Fruit fly (Drosophila melanogaster) Kc167 (cell line): ENCODE results near the gene sqh.

Experiments
- Myc ChIP-seq: fragments of >200 bp; optimal IDR thresholded peaks from 2 replicates; lab custom pipeline; 2017; ENCODE audit warnings: missing external identifiers
- Sin3A ChIP-seq: fragments of >200 bp; optimal IDR thresholded peaks from 2 replicates; lab custom pipeline; 2018; ENCODE audit warnings: missing external identifiers
- h ChIP-seq: fragments of >200 bp; optimal IDR thresholded peaks from 3 replicates; lab custom pipeline; 2018; ENCODE audit warnings: missing external identifiers
- insv ChIP-seq: fragments of >200 bp; optimal IDR thresholded peaks from 3 replicates; lab custom pipeline; 2018; ENCODE audit warnings: missing external identifiers
- psq ChIP-seq: fragments of >200 bp; optimal IDR thresholded peaks from 2 replicates; lab custom pipeline; 2017; ENCODE audit warnings: missing external identifiers
- ttk ChIP-seq: sonication (Bioruptor generic); optimal IDR thresholded peaks from 2 replicates; lab custom pipeline; 2017; ENCODE audit warnings: missing external identifiers

The sqh gene

dm6 chrX:6199791-6200190 is 25.1 kb downstream of the sqh start, which contains the start of gene CG43090:
Gene CG43090, minus strand, starts transcription at chrX:6199891.
- TF ChIP-seq insv (lab: Kevin White, UChicago), result no peak

- TF ChIP-seq ttk (no peak), Myc (lab: Kevin White, UChicago) (no peak), insv (lab: Kevin White, UChicago) (no peak), h (no peak), Sin3A (lab: Kevin White, UChicago) (no peak), psq (lab: Kevin White, UChicago) (no peak)
Observed at dm6 chrX:6198554-6198953, 26.4 kb downstream of the sqh start, which contains the start of gene CG32751. Gene CG32751, minus strand, starts transcription at chrX:6198654.

dm6 chrX:6196339-6196738 is 28.6 kb downstream of the sqh start, which contains the start of gene CG32750:
Gene CG32750, minus strand, starts transcription at chrX:6196439.
- TF ChIP-seq Myc (lab: Kevin White, UChicago), result no peak
- no peak for TF ChIP-seq h
- TF ChIP-seq insv (lab: Kevin White, UChicago), result no peak

dm6 chrX:6193183-6193810 is 31.6 kb downstream of the sqh start:
- TF ChIP-seq insv (lab: Kevin White, UChicago) (no peak), psq (lab: Kevin White, UChicago) (no peak), Sin3A (lab: Kevin White, UChicago) (no peak), ttk (no peak)

dm6 chrX:6192332-6192731 is 32.6 kb downstream of the sqh start, which contains the start of gene Ca-alpha1T:
Gene Ca-alpha1T, minus strand, starts transcription at chrX:6192483.
- TF ChIP-seq h, result no peak
- TF ChIP-seq Myc (lab: Kevin White, UChicago), result no peak
- no peak for TF ChIP-seq ttk
- no peak for TF ChIP-seq Sin3A (lab: Kevin White, UChicago)
- no peak for TF ChIP-seq psq (lab: Kevin White, UChicago)
- no peak for TF ChIP-seq insv (lab: Kevin White, UChicago)

dm6 chrX:6179428-6179827 is 45.5 kb downstream of the sqh start:
- TF ChIP-seq h (no peak), ttk (no peak), insv (lab: Kevin White, UChicago) (no peak), Myc (lab: Kevin White, UChicago) (no peak), psq (lab: Kevin White, UChicago) (no peak), Sin3A (lab: Kevin White, UChicago) (no peak)
